Worm (Caenorhabditis elegans): ENCODE data around the gene ZC404.16.

The ZC404.16 gene

ce11 chrV:6727222-6727621, 46.4 kb downstream of the ZC404.16 start, which contains the start of gene ZC487.1:
Gene ZC487.1, plus strand, starts transcription at chrV:6727522.
- TF ChIP-seq snu-23 (GFP tag; optimal IDR thresholded peaks at IDR 0.05) (no peak), grh-1 (GFP tag; IDR thresholded peaks at IDR 0.05) (no peak), isw-1 (GFP tag; IDR thresholded peaks at IDR 0.05) (no peak), skn-1 (tag; optimal IDR thresholded peaks at IDR 0.05) (no peak), pag-3 (tag; optimal IDR thresholded peaks at IDR 0.05; ENCODE audit: borderline replicate concordance, insufficient read depth) (no peak), lin-15B (tag; optimal IDR thresholded peaks at IDR 0.05) (no peak), lin-14 (GFP tag; optimal IDR thresholded peaks at IDR 0.05) (no peak), egl-13 (tag; optimal IDR thresholded peaks at IDR 0.05) (no peak), jun-1 (tag; optimal IDR thresholded peaks at IDR 0.05) (no peak), elt-2 (tag; optimal IDR thresholded peaks at IDR 0.05) (no peak)

ce11 chrV:6726279-6726678, 47.4 kb downstream of the ZC404.16 start:
- TF ChIP-seq mef-2 (tag; optimal IDR thresholded peaks at IDR 0.05) (no peak), efl-1 (optimal IDR thresholded peaks at IDR 0.05) (no peak), efl-1 (GFP tag; optimal IDR thresholded peaks at IDR 0.05 in 1 of 2) (peak in 1 of 2 experiments; percentile 59), dsc-1 (tag; optimal IDR thresholded peaks at IDR 0.05) (peak; percentile 85), snpc-4 (tag; optimal IDR thresholded peaks at IDR 0.05) (no peak), lin-14 (GFP tag; optimal IDR thresholded peaks at IDR 0.05) (peak; percentile 52), elt-2 (tag; optimal IDR thresholded peaks at IDR 0.05) (no peak), nhr-76 (tag; optimal IDR thresholded peaks at IDR 0.05) (no peak), zag-1 (tag; optimal IDR thresholded peaks at IDR 0.05) (no peak), egl-13 (tag; optimal IDR thresholded peaks at IDR 0.05) (peak; percentile 15), vab-15 (tag; optimal IDR thresholded peaks at IDR 0.05) (no peak), fkh-8 (tag; optimal IDR thresholded peaks at IDR 0.05) (peak; percentile 4)

- no peak for TF ChIP-seq mab-9 (GFP tag; IDR thresholded peaks at IDR 0.05)
- no peak for TF ChIP-seq pqm-1 (tag; optimal IDR thresholded peaks at IDR 0.05)
- no peak for TF ChIP-seq pax-3 (tag; optimal IDR thresholded peaks at IDR 0.05)
- no peak for TF ChIP-seq nhr-76 (tag; optimal IDR thresholded peaks at IDR 0.05)
- TF ChIP-seq hlh-17 (GFP tag; optimal IDR thresholded peaks at IDR 0.05; ENCODE audit: borderline replicate concordance): no peak
- TF ChIP-seq ceh-8 (GFP tag; optimal IDR thresholded peaks at IDR 0.05): no peak
- TF ChIP-seq unc-130 (tag; optimal IDR thresholded peaks at IDR 0.05): no peak
- no peak for TF ChIP-seq snu-23 (GFP tag; optimal IDR thresholded peaks at IDR 0.05)
- no peak for TF ChIP-seq ztf-11 (tag; optimal IDR thresholded peaks at IDR 0.05)
- no peak for TF ChIP-seq fkh-10 (GFP tag; optimal IDR thresholded peaks at IDR 0.05)
- no peak for TF ChIP-seq swsn-7 (tag; optimal IDR thresholded peaks at IDR 0.05)
- TF ChIP-seq nhr-20 (tag; optimal IDR thresholded peaks at IDR 0.05): no peak
- no peak for TF ChIP-seq efl-1 (optimal IDR thresholded peaks at IDR 0.05)
- no peak for TF ChIP-seq efl-1 (GFP tag; optimal IDR thresholded peaks at IDR 0.05 in 1 of 2)
- no peak for TF ChIP-seq nhr-77 (tag; optimal IDR thresholded peaks at IDR 0.05)
Observed at ce11 chrV:6722378-6722777, 51.3 kb downstream of the ZC404.16 start, which contains the start of gene ZC487.2. Gene ZC487.2, minus strand, starts transcription at chrV:6722478.

Measured in whole organism, L1 larva.